Fruit fly (Drosophila melanogaster): ENCODE results near the gene TotA.

dm6 chr3R:20834770-20835183 is 36.1 kb upstream of the TotA start:
- TF ChIP-seq usp (GFP tag; optimal IDR thresholded peaks at IDR 0.05) (no peak), CG8478 (optimal IDR thresholded peaks at IDR 0.05) (no peak)

All from whole organism.